Fruit fly (Drosophila melanogaster) whole organism, embryonic: ENCODE measurements around the gene Asator.

Source experiments
- Abd-B ChIP-seq: fragments of 200-800 bp; sonication (Bioruptor generic); optimal IDR thresholded peaks from 2 replicates; lab custom pipeline; 2018; ENCODE audit warnings: missing biosample characterization, mild to moderate bottlenecking, missing genetic modification characterization, moderate library complexity
- Aef1 ChIP-seq: fragments of 200-800 bp; sonication (Bioruptor generic); IDR thresholded peaks from 3 replicates; pipeline ENCODE4 v1.3.6; 2022; ENCODE audit warnings: missing biosample characterization, missing genetic modification characterization
- Bteb2 ChIP-seq: fragments of 200-800 bp; sonication (Bioruptor generic); optimal IDR thresholded peaks from 2 replicates; lab custom pipeline; 2016; ENCODE audit warnings: missing biosample characterization, missing genetic modification characterization
- CG10147 ChIP-seq: fragments of 200-800 bp; sonication (Bioruptor generic); optimal IDR thresholded peaks from 2 replicates; lab custom pipeline; 2019; ENCODE audit warnings: missing biosample characterization, mild to moderate bottlenecking, missing genetic modification characterization, moderate library complexity
- CG1024 ChIP-seq: fragments of 200-800 bp; sonication (Bioruptor generic); IDR thresholded peaks from 2 replicates; pipeline ENCODE4 v1.3.6; 2022; ENCODE audit warnings: missing biosample characterization, missing genetic modification characterization
- CG11456 ChIP-seq: fragments of 200-800 bp; sonication (Bioruptor generic); IDR thresholded peaks from 3 replicates; pipeline ENCODE4 v1.3.6; 2022; ENCODE audit warnings: missing biosample characterization, missing genetic modification characterization
- CG11560 ChIP-seq: fragments of 200-800 bp; sonication (Bioruptor generic); IDR thresholded peaks from 3 replicates; pipeline ENCODE4 v1.3.6; 2022; ENCODE audit warnings: missing biosample characterization, missing genetic modification characterization
- CG12659 ChIP-seq: fragments of 200-800 bp; sonication (Bioruptor generic); optimal IDR thresholded peaks from 3 replicates; lab custom pipeline; 2017; ENCODE audit warnings: mild to moderate bottlenecking, missing biosample characterization, missing genetic modification reagents, missing genetic modification characterization
- CG15514 ChIP-seq: fragments of 200-800 bp; sonication (Bioruptor generic); optimal IDR thresholded peaks from 3 replicates; lab custom pipeline; 2017; ENCODE audit warnings: missing biosample characterization, missing genetic modification characterization, mild to moderate bottlenecking, moderate library complexity, missing genetic modification reagents
- CG17612 ChIP-seq: fragments of 200-800 bp; sonication (Bioruptor generic); IDR thresholded peaks from 2 replicates; pipeline ENCODE4 v1.3.6; 2022; ENCODE audit warnings: missing biosample characterization, missing genetic modification characterization
- CG2116 ChIP-seq: fragments of 200-800 bp; sonication (Bioruptor generic); optimal IDR thresholded peaks from 3 replicates; lab custom pipeline; 2018; ENCODE audit warnings: missing biosample characterization, mild to moderate bottlenecking, missing genetic modification characterization
- CG3726 ChIP-seq: fragments of 200-800 bp; sonication (Bioruptor generic); IDR thresholded peaks from 3 replicates; pipeline ENCODE4, ENCODE4 v1.3.6; 2022; ENCODE audit warnings: missing biosample characterization, missing genetic modification characterization
- CG6272 ChIP-seq: fragments of 200-800 bp; sonication (Bioruptor generic); IDR thresholded peaks from 2 replicates; pipeline ENCODE4 v1.3.6; 2022; ENCODE audit warnings: missing biosample characterization, missing genetic modification characterization
- CG6813 ChIP-seq: fragments of 200-800 bp; sonication (Bioruptor generic); optimal IDR thresholded peaks from 2 replicates; lab custom pipeline; 2017; ENCODE audit warnings: missing biosample characterization, missing genetic modification characterization, mild to moderate bottlenecking, moderate library complexity, missing genetic modification reagents
- CG7271 ChIP-seq: fragments of 200-800 bp; sonication (Bioruptor generic); optimal IDR thresholded peaks from 2 replicates; lab custom pipeline; 2018; ENCODE audit warnings: missing biosample characterization, mild to moderate bottlenecking, missing genetic modification characterization, moderate library complexity
- CG7357 ChIP-seq: fragments of 200-800 bp; sonication (Bioruptor generic); IDR thresholded peaks from 3 replicates; pipeline ENCODE4 v1.3.6; 2022; ENCODE audit warnings: missing biosample characterization, missing genetic modification characterization
- CG7556 ChIP-seq: fragments of 200-800 bp; sonication (Bioruptor generic); optimal IDR thresholded peaks from 2 replicates; lab custom pipeline; 2017; ENCODE audit warnings: missing biosample characterization, mild to moderate bottlenecking, missing genetic modification characterization
- CG8290 ChIP-seq, 3 experiments: fragments of 200-800 bp; sonication (Bioruptor generic); optimal IDR thresholded peaks; 2 replicates each; lab custom pipeline; 2016 to 2019; ENCODE audit warnings: missing biosample characterization in 3 of 3, missing genetic modification characterization in 3 of 3, mild to moderate bottlenecking in 2 of 3, moderate library complexity in 1 of 3
- CG8359 ChIP-seq: fragments of 200-800 bp; sonication (Bioruptor generic); optimal IDR thresholded peaks from 2 replicates; lab custom pipeline; 2017; ENCODE audit warnings: missing biosample characterization, mild to moderate bottlenecking, missing genetic modification characterization, borderline replicate concordance
- CG8924 ChIP-seq: fragments of 200-800 bp; optimal IDR thresholded peaks from 3 replicates; lab custom pipeline; 2019; ENCODE audit warnings: missing biosample characterization, mild to moderate bottlenecking, missing genetic modification characterization, moderate library complexity
- CG9797 ChIP-seq: fragments of 200-800 bp; sonication (Bioruptor generic); optimal IDR thresholded peaks from 3 replicates; lab custom pipeline; 2018; ENCODE audit warnings: missing biosample characterization, mild to moderate bottlenecking, missing genetic modification characterization
- CG9876 ChIP-seq: fragments of 200-800 bp; sonication (Bioruptor generic); optimal IDR thresholded peaks from 2 replicates; lab custom pipeline; 2016; ENCODE audit warnings: missing biosample characterization, missing genetic modification characterization
- D ChIP-seq, 2 experiments: fragments of 200-800 bp in 1 of 2; fragments of >200 bp in 1 of 2; sonication (Bioruptor generic) in 1 of 2; optimal IDR thresholded peaks; 2 replicates in 1 of 2; 3 replicates in 1 of 2; lab custom pipeline; 2017; ENCODE audit warnings: mild to moderate bottlenecking in 1 of 2, missing biosample characterization in 1 of 2, missing genetic modification characterization in 1 of 2, missing genetic modification reagents in 1 of 2
- Dip2 ChIP-seq: fragments of 200-800 bp; sonication (Bioruptor generic); IDR thresholded peaks from 2 replicates; pipeline ENCODE4 v1.3.6; 2022; ENCODE audit warnings: missing biosample characterization, missing genetic modification characterization
- Dip3 ChIP-seq: fragments of 200-800 bp; sonication (Bioruptor generic); optimal IDR thresholded peaks from 3 replicates; lab custom pipeline; 2016; ENCODE audit warnings: missing biosample characterization, missing genetic modification characterization
- ERR ChIP-seq: fragments of 200-800 bp; sonication (Bioruptor generic); optimal IDR thresholded peaks from 2 replicates; lab custom pipeline; 2016; ENCODE audit warnings: missing biosample characterization, missing genetic modification characterization
- HHEX ChIP-seq: fragments of 200-800 bp; sonication (Bioruptor generic); optimal IDR thresholded peaks from 3 replicates; lab custom pipeline; 2017; ENCODE audit warnings: missing biosample characterization, mild to moderate bottlenecking, missing genetic modification characterization, missing genetic modification reagents
- HLHmδ ChIP-seq: fragments of 200-800 bp; sonication (Bioruptor generic); optimal IDR thresholded peaks from 2 replicates; lab custom pipeline; 2018; ENCODE audit warnings: missing biosample characterization, mild to moderate bottlenecking, missing genetic modification characterization, moderate library complexity
- Hmx ChIP-seq: fragments of 200-800 bp; sonication (Bioruptor generic); optimal IDR thresholded peaks from 2 replicates; lab custom pipeline; 2016; ENCODE audit warnings: missing biosample characterization, missing genetic modification characterization
- Hr3 ChIP-seq: fragments of 200-800 bp; sonication (Bioruptor generic); optimal IDR thresholded peaks from 3 replicates; lab custom pipeline; 2016; ENCODE audit warnings: missing biosample characterization, missing genetic modification characterization
- Hsf ChIP-seq: fragments of 200-800 bp; sonication (Bioruptor generic); optimal IDR thresholded peaks from 3 replicates; lab custom pipeline; 2016; ENCODE audit warnings: missing biosample characterization, missing genetic modification characterization
- Mes4 ChIP-seq: fragments of 200-800 bp; sonication (Bioruptor generic); optimal IDR thresholded peaks from 2 replicates; lab custom pipeline; 2016; ENCODE audit warnings: missing biosample characterization, missing genetic modification characterization
- NK7.1 ChIP-seq: fragments of 200-800 bp; sonication (Bioruptor generic); optimal IDR thresholded peaks from 3 replicates; lab custom pipeline; 2016; ENCODE audit warnings: missing biosample characterization, missing genetic modification characterization
- cas ChIP-seq: fragments of 200-800 bp; sonication (Bioruptor generic); IDR thresholded peaks from 2 replicates; pipeline ENCODE4 v1.3.6; 2022; ENCODE audit warnings: missing biosample characterization, missing genetic modification characterization
- chinmo ChIP-seq: fragments of 200-800 bp; sonication (Bioruptor generic); IDR thresholded peaks from 4 replicates; pipeline ENCODE4 v1.3.6; 2022; ENCODE audit warnings: missing biosample characterization, missing genetic modification characterization; ENCODE audit not compliant: partially characterized antibody
- corto ChIP-seq: fragments of 200-800 bp; sonication (Bioruptor generic); optimal IDR thresholded peaks from 2 replicates; lab custom pipeline; 2016; ENCODE audit warnings: missing biosample characterization, mild to moderate bottlenecking, missing genetic modification characterization, moderate library complexity
- crp ChIP-seq, 2 experiments: fragments of 200-800 bp; sonication (Bioruptor generic); optimal IDR thresholded peaks; 2 replicates in 1 of 2; 3 replicates in 1 of 2; lab custom pipeline; 2017; ENCODE audit warnings: missing biosample characterization in 2 of 2, missing genetic modification characterization in 2 of 2, mild to moderate bottlenecking in 1 of 2, moderate library complexity in 1 of 2
- eyg ChIP-seq: fragments of 200-800 bp; sonication (Bioruptor generic); optimal IDR thresholded peaks from 3 replicates; lab custom pipeline; 2016; ENCODE audit warnings: missing biosample characterization, missing genetic modification characterization
- fd3F ChIP-seq: fragments of 200-800 bp; sonication (Bioruptor generic); optimal IDR thresholded peaks from 2 replicates; lab custom pipeline; 2018; ENCODE audit warnings: missing biosample characterization, mild to moderate bottlenecking, missing genetic modification characterization, moderate library complexity
- ftz-f1 ChIP-seq: fragments of 200-800 bp; sonication (Bioruptor generic); optimal IDR thresholded peaks from 2 replicates; lab custom pipeline; 2016; ENCODE audit warnings: missing biosample characterization, missing genetic modification characterization
- fu2 ChIP-seq: fragments of 200-800 bp; sonication (Bioruptor generic); optimal IDR thresholded peaks from 2 replicates; lab custom pipeline; 2016; ENCODE audit warnings: missing biosample characterization, missing genetic modification characterization
- ind ChIP-seq: fragments of 200-800 bp; sonication (Bioruptor generic); optimal IDR thresholded peaks from 3 replicates; lab custom pipeline; 2016; ENCODE audit warnings: missing biosample characterization, missing genetic modification characterization
- insv ChIP-seq, 2 experiments: fragments of 200-800 bp; sonication (Bioruptor generic); optimal IDR thresholded peaks; 3 replicates each; lab custom pipeline; 2016 to 2018; ENCODE audit warnings: missing biosample characterization in 2 of 2, missing genetic modification characterization in 2 of 2
- kay ChIP-seq: fragments of 200-800 bp; sonication (Bioruptor generic); optimal IDR thresholded peaks from 2 replicates; lab custom pipeline; 2016; ENCODE audit warnings: missing biosample characterization, missing genetic modification characterization
- lilli ChIP-seq: fragments of 200-800 bp; sonication (Bioruptor generic); optimal IDR thresholded peaks from 3 replicates; lab custom pipeline; 2016; ENCODE audit warnings: missing biosample characterization, missing genetic modification characterization
- mirr ChIP-seq: fragments of 200-800 bp; sonication (Bioruptor generic); optimal IDR thresholded peaks from 3 replicates; lab custom pipeline; 2018; ENCODE audit warnings: missing biosample characterization, mild to moderate bottlenecking, missing genetic modification characterization
- org-1 ChIP-seq: fragments of 200-800 bp; sonication (Bioruptor generic); optimal IDR thresholded peaks from 2 replicates; lab custom pipeline; 2017; ENCODE audit warnings: missing biosample characterization, missing genetic modification characterization
- pum ChIP-seq: fragments of 200-800 bp; sonication (Bioruptor generic); optimal IDR thresholded peaks from 2 replicates; lab custom pipeline; 2016; ENCODE audit warnings: missing biosample characterization, missing genetic modification characterization
- sr ChIP-seq: fragments of 200-800 bp; sonication (Bioruptor generic); IDR thresholded peaks from 3 replicates; pipeline ENCODE4 v1.3.6; 2022; ENCODE audit warnings: missing biosample characterization, missing genetic modification characterization

The Asator gene

dm6 chr4:497724-498123 is 8.9 kb upstream of the Asator start (continued):
- TF ChIP-seq CG7357 (GFP tag; lab: Robert Waterston, UW), result peak; percentile 43; the same call in 1 of the 3 replicates
- TF ChIP-seq insv (GFP tag; optimal IDR thresholded peaks at IDR 0.05; lab: Kevin White, UChicago), result peak; percentile 48 to 84
- TF ChIP-seq NK7.1, result peak; percentile 90
- TF ChIP-seq mirr (GFP tag; lab: Kevin White, UChicago), result peak; percentile 87
- peak; percentile 90 for TF ChIP-seq eyg (GFP tag; lab: Kevin White, UChicago)
- no peak for TF ChIP-seq CG6272 (GFP tag; lab: Robert Waterston, UW)
- peak; percentile 92 for TF ChIP-seq Mes4
- no peak; the same call in 2 of the 3 replicates for TF ChIP-seq CG3726
- TF ChIP-seq Bteb2 (GFP tag; lab: Kevin White, UChicago), result peak; percentile 80
- peak; percentile 58 for TF ChIP-seq Hr3 (GFP tag; lab: Kevin White, UChicago)
- no peak for TF ChIP-seq CG9797 (GFP tag; lab: Kevin White, UChicago)
- peak in 1 of 2 experiments; percentile 47 for TF ChIP-seq crp (GFP tag; optimal IDR thresholded peaks at IDR 0.05; lab: Kevin White, UChicago)
- TF ChIP-seq CG8359 (GFP tag; lab: Kevin White, UChicago), result peak; percentile 92
- TF ChIP-seq CG12659 (GFP tag; lab: Kevin White, UChicago), result peak; percentile 93
- no peak for TF ChIP-seq Dip2 (GFP tag; lab: Robert Waterston, UW)
- peak; percentile 76 for TF ChIP-seq CG9876 (GFP tag; lab: Kevin White, UChicago)
- peak; percentile 99 for TF ChIP-seq HLHmδ
- TF ChIP-seq CG7271 (tag; lab: Kevin White, UChicago), result peak; percentile 97
- TF ChIP-seq pum (GFP tag; lab: Kevin White, UChicago), result peak; percentile 80
- no peak for TF ChIP-seq CG11560 (tag; lab: Robert Waterston, UW)
- TF ChIP-seq CG17612 (GFP tag; lab: Robert Waterston, UW), result no peak
- peak; percentile 94 for TF ChIP-seq org-1 (GFP tag; lab: Kevin White, UChicago)
- peak; percentile 96 for TF ChIP-seq CG8290 (GFP tag; optimal IDR thresholded peaks at IDR 0.05; lab: Kevin White, UChicago)
- peak; percentile 95 to 100 for TF ChIP-seq CG8290 (tag; optimal IDR thresholded peaks at IDR 0.05; lab: Kevin White, UChicago)
- peak; percentile 83 for TF ChIP-seq fd3F (GFP tag; lab: Kevin White, UChicago)
- peak; percentile 19 for TF ChIP-seq ind (GFP tag; lab: Kevin White, UChicago)
- TF ChIP-seq sr (GFP tag; lab: Robert Waterston, UW), result no peak
- TF ChIP-seq Hsf (GFP tag; lab: Kevin White, UChicago), result peak; percentile 74
- no peak; the same call in 1 of the 2 replicates for TF ChIP-seq CG1024 (GFP tag; lab: Robert Waterston, UW)
- TF ChIP-seq CG7556 (GFP tag; lab: Kevin White, UChicago), result peak; percentile 93
- TF ChIP-seq fu2 (GFP tag; lab: Kevin White, UChicago), result peak; percentile 54
- no peak for TF ChIP-seq Abd-B (GFP tag; lab: Kevin White, UChicago)
- peak; percentile 89 for TF ChIP-seq CG15514 (GFP tag; lab: Kevin White, UChicago)
- no peak for TF ChIP-seq Aef1 (GFP tag; lab: Robert Waterston, UW)
- peak; percentile 82 for TF ChIP-seq kay
- peak; percentile 95 for TF ChIP-seq CG8924 (tag; lab: Kevin White, UChicago)
- TF ChIP-seq CG6813 (GFP tag; lab: Kevin White, UChicago), result peak; percentile 99
- TF ChIP-seq CG2116, result peak; percentile 82
- peak; percentile 96 for TF ChIP-seq HHEX (GFP tag; lab: Kevin White, UChicago)
- peak; percentile 32; the same call in 1 of the 2 replicates for TF ChIP-seq cas
- TF ChIP-seq ERR (GFP tag; lab: Kevin White, UChicago), result peak; percentile 75
- TF ChIP-seq Dip3 (GFP tag; lab: Kevin White, UChicago), result peak; percentile 43
- peak; percentile 66 for TF ChIP-seq lilli
- TF ChIP-seq ftz-f1 (GFP tag; lab: Kevin White, UChicago), result peak; percentile 3
- TF ChIP-seq CG10147, result peak; percentile 78
- no peak for TF ChIP-seq corto
- no peak for TF ChIP-seq Hmx (GFP tag; lab: Kevin White, UChicago)
- no peak for TF ChIP-seq CG11456
- no peak for TF ChIP-seq D (optimal IDR thresholded peaks at IDR 0.05; lab: Kevin White, UChicago)
- TF ChIP-seq D (GFP tag; optimal IDR thresholded peaks at IDR 0.05; lab: Kevin White, UChicago), result peak; percentile 96
- 0 out of 4 replicates have a peak, but pooled peaks have one; percentile 51 for TF ChIP-seq chinmo (GFP tag; lab: Robert Waterston, UW)
